Fruit fly (Drosophila melanogaster): Measurements from ENCODE around the gene Gba1a.

Gba1a gene

DNA sequence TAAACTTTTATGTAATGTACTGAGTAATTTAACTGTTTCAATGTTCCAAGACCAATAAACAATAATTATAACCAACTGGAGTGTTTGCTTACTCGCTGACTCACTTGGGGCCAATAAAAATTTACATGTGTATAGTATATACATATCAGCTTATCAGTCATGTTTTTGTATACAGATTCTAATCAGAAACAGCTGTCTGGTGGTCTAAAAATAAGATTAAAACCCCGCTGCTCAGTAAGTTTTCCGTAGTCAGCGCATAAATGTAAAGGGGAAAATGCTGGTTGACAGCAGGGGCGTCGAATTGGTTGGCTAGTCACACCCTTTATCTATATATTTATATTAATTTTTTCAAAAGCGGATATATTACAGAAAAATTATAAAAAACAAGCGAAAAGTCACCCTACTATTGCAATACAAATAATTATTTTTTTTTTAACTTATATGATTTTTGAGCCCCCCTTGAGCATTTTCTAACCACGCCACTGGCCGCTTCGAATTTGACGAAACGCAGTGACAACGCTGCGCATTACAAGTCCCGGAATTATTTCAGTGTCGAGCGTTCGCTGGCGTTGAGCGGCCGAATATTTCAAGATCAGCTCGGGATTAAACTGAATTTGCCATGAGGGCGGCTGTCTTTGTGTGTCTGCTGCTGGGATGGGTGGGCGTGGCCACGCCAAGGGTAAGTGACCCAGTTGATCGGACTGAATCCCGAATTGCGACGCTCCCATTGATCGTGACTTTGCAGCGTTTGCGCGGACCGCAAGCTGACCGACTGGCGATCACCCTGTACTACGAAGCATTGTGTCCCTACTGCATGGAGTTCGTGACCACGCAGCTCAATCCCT is 21.9 kb upstream of the Gba1a start, which contains the start of gene GILT2 (continued):
- TF ChIP-seq lbe (GFP tag; optimal IDR thresholded peaks at IDR 0.05) (peak; percentile 89), CG7839 (tag; optimal IDR thresholded peaks at IDR 0.05) (peak; percentile 95), Max (GFP tag; optimal IDR thresholded peaks at IDR 0.05) (peak; percentile 90), CG9609 (GFP tag; optimal IDR thresholded peaks at IDR 0.05) (peak; percentile 21), CG7745 (tag; optimal IDR thresholded peaks at IDR 0.05) (no peak), cas (GFP tag; IDR thresholded peaks at IDR 0.05) (peak; percentile 78), Rx (GFP tag; IDR thresholded peaks at IDR 0.05) (peak; percentile 77), pfk (GFP tag; optimal IDR thresholded peaks at IDR 0.05) (no peak), emc (GFP tag; optimal IDR thresholded peaks at IDR 0.05) (no peak), gcm2 (GFP tag; optimal IDR thresholded peaks at IDR 0.05) (peak; percentile 72), E2f1 (GFP tag; IDR thresholded peaks at IDR 0.05) (peak; percentile 88), D19B (GFP tag; optimal IDR thresholded peaks at IDR 0.05) (peak; percentile 78), dysf (GFP tag; IDR thresholded peaks at IDR 0.05) (peak; percentile 95), CG10654 (GFP tag; optimal IDR thresholded peaks at IDR 0.05) (peak; percentile 78), CG6683 (GFP tag; optimal IDR thresholded peaks at IDR 0.05) (peak; percentile 88), zen2 (GFP tag; IDR thresholded peaks at IDR 0.05; ENCODE audit: partially characterized antibody) (no peak), CG14441 (GFP tag; IDR thresholded peaks at IDR 0.05) (peak; percentile 93), CG31441 (GFP tag; IDR thresholded peaks at IDR 0.05) (peak; percentile 97), CG4820 (GFP tag; optimal IDR thresholded peaks at IDR 0.05) (peak; percentile 92), CG15073 (GFP tag; optimal IDR thresholded peaks at IDR 0.05) (peak; percentile 15), sens-2 (GFP tag; IDR thresholded peaks at IDR 0.05) (peak; percentile 76), CG9215 (GFP tag; IDR thresholded peaks at IDR 0.05) (peak; percentile 83), so (GFP tag; IDR thresholded peaks at IDR 0.05) (peak; percentile 92), ems (GFP tag; optimal IDR thresholded peaks at IDR 0.05) (peak; percentile 45), CG9797 (GFP tag; optimal IDR thresholded peaks at IDR 0.05) (peak; percentile 11), btn (GFP tag; optimal IDR thresholded peaks at IDR 0.05) (no peak), CG1529 (GFP tag; optimal IDR thresholded peaks at IDR 0.05) (peak; percentile 87), ttk (GFP tag; IDR thresholded peaks at IDR 0.05) (peak; percentile 93), scrt (GFP tag; optimal IDR thresholded peaks at IDR 0.05) (peak; percentile 82), fu2 (GFP tag; optimal IDR thresholded peaks at IDR 0.05) (peak; percentile 2), pnt (GFP tag; optimal IDR thresholded peaks at IDR 0.05) (peak; percentile 43), gsb (GFP tag; IDR thresholded peaks at IDR 0.05) (peak; percentile 83), CG12236 (GFP tag; optimal IDR thresholded peaks at IDR 0.05) (no peak), Fer3 (tag; optimal IDR thresholded peaks at IDR 0.05) (peak; percentile 93), hb (GFP tag; IDR thresholded peaks at IDR 0.05; ENCODE audit: partially characterized antibody) (no peak), Adf1 (GFP tag; IDR thresholded peaks at IDR 0.05) (peak; percentile 76), sna (GFP tag; IDR thresholded peaks at IDR 0.05; ENCODE audit: partially characterized antibody) (no peak), YL-1 (GFP tag; optimal IDR thresholded peaks at IDR 0.05) (peak; percentile 74), Bdp1 (GFP tag; optimal IDR thresholded peaks at IDR 0.05) (peak; percentile 49), tll (GFP tag; optimal IDR thresholded peaks at IDR 0.05) (peak in 1 of 2 experiments; percentile 12), CG12155 (GFP tag; optimal IDR thresholded peaks at IDR 0.05) (peak; percentile 78), CG4328 (GFP tag; optimal IDR thresholded peaks at IDR 0.05) (peak; percentile 82), CG13775 (GFP tag; optimal IDR thresholded peaks at IDR 0.05) (peak; percentile 88), usp (GFP tag; optimal IDR thresholded peaks at IDR 0.05) (no peak), Lpt (GFP tag; optimal IDR thresholded peaks at IDR 0.05) (no peak), CG14667 (GFP tag; IDR thresholded peaks at IDR 0.05) (peak; percentile 83), gce (GFP tag; IDR thresholded peaks at IDR 0.05) (peak; percentile 85), CG6791 (GFP tag; IDR thresholded peaks at IDR 0.05; ENCODE audit: partially characterized antibody) (no peak), lmd (GFP tag; IDR thresholded peaks at IDR 0.05) (peak; percentile 95), pho (GFP tag; optimal IDR thresholded peaks at IDR 0.05) (peak; percentile 60)
